Worm (Caenorhabditis elegans) whole organism, L1 larva: ENCODE results near the gene nlp-76.
A peak's percentile ranks its signal among the peaks of the same experiment; 100 is the strongest.

Source experiments
- C16A3.4 ChIP-seq: fragments of 150-350 bp; optimal IDR thresholded peaks from 2 replicates; lab custom pipeline; 2014; ENCODE audit warnings: missing biosample characterization, missing genetic modification characterization
- C34B4.2 ChIP-seq: sonication (generic microtip); optimal IDR thresholded peaks from 2 replicates; lab custom pipeline; 2017; ENCODE audit warnings: mild to moderate bottlenecking, missing genetic modification characterization, missing compliant biosample characterization
- alr-1 ChIP-seq: fragments of 200-800 bp; sonication (Bioruptor generic); optimal IDR thresholded peaks from 2 replicates; lab custom pipeline; 2018; ENCODE audit warnings: borderline replicate concordance, mild to moderate bottlenecking, missing genetic modification characterization, missing compliant biosample characterization
- ama-1 ChIP-seq: fragments of 150-350 bp; optimal IDR thresholded peaks from 2 replicates; lab custom pipeline; 2014
- ceh-63 ChIP-seq: fragments of 200-800 bp; sonication (Bioruptor generic); optimal IDR thresholded peaks from 2 replicates; lab custom pipeline; 2018; ENCODE audit warnings: mild to moderate bottlenecking, missing genetic modification characterization, missing compliant biosample characterization
- ceh-8 ChIP-seq: fragments of 200-800 bp; sonication (Bioruptor generic); optimal IDR thresholded peaks from 2 replicates; lab custom pipeline; 2018; ENCODE audit warnings: mild to moderate bottlenecking, missing genetic modification characterization, moderate library complexity, missing compliant biosample characterization
- ceh-90 ChIP-seq: sonication (generic microtip); optimal IDR thresholded peaks from 2 replicates; lab custom pipeline; 2016; ENCODE audit warnings: missing genetic modification characterization, missing compliant biosample characterization
- ces-1 ChIP-seq: fragments of 150-350 bp; optimal IDR thresholded peaks from 2 replicates; lab custom pipeline; 2014; ENCODE audit warnings: missing biosample characterization, missing genetic modification reagents, missing genetic modification characterization
- dpl-1 ChIP-seq, 3 experiments: fragments of 150-350 bp in 2 of 3; sonication (generic microtip) in 1 of 3; optimal IDR thresholded peaks; 2 replicates each; lab custom pipeline; 2014 to 2017; ENCODE audit warnings: missing biosample characterization in 3 of 3, missing genetic modification characterization in 3 of 3, missing genetic modification reagents in 3 of 3
- dsc-1 ChIP-seq: sonication (generic microtip); optimal IDR thresholded peaks from 2 replicates; lab custom pipeline; 2016; ENCODE audit warnings: mild to moderate bottlenecking, missing genetic modification characterization, missing compliant biosample characterization
- elt-2 ChIP-seq: sonication (generic microtip); optimal IDR thresholded peaks from 2 replicates; lab custom pipeline; 2016; ENCODE audit warnings: missing genetic modification characterization, mild to moderate bottlenecking, inconsistent platforms, missing compliant biosample characterization, missing genetic modification reagents
- elt-3 ChIP-seq, 6 experiments: fragments of 150-350 bp in 1 of 6; sonication (generic microtip); optimal IDR thresholded peaks; 2 replicates each; lab custom pipeline; 2017 to 2018; ENCODE audit warnings: missing biosample characterization in 6 of 6, missing genetic modification characterization in 6 of 6, inconsistent platforms in 1 of 6
- ets-5 ChIP-seq: fragments of 200-800 bp; sonication (Bioruptor generic); IDR thresholded peaks from 2 replicates; pipeline ENCODE4 v1.3.6; 2022; ENCODE audit warnings: missing genetic modification characterization, missing compliant biosample characterization
- fkh-10 ChIP-seq: sonication (generic microtip); optimal IDR thresholded peaks from 2 replicates; lab custom pipeline; 2017; ENCODE audit warnings: missing biosample characterization, missing genetic modification reagents, missing genetic modification characterization
- fkh-4 ChIP-seq: sonication (generic microtip); optimal IDR thresholded peaks from 2 replicates; lab custom pipeline; 2016; ENCODE audit warnings: missing compliant biosample characterization, missing genetic modification characterization, borderline replicate concordance
- fkh-8 ChIP-seq: sonication (generic microtip); optimal IDR thresholded peaks from 2 replicates; lab custom pipeline; 2016; ENCODE audit warnings: mild to moderate bottlenecking, missing genetic modification characterization, missing compliant biosample characterization
- grh-1 ChIP-seq: fragments of 200-800 bp; sonication (Bioruptor generic); IDR thresholded peaks from 2 replicates; pipeline ENCODE4 v1.3.6; 2022; ENCODE audit warnings: missing genetic modification reagents, missing genetic modification characterization, missing compliant biosample characterization
- hpl-2 ChIP-seq: fragments of 150-350 bp; optimal IDR thresholded peaks from 2 replicates; lab custom pipeline; 2014; ENCODE audit warnings: missing biosample characterization, missing genetic modification reagents, missing genetic modification characterization
- irx-1 ChIP-seq: sonication (generic microtip); optimal IDR thresholded peaks from 2 replicates; lab custom pipeline; 2016; ENCODE audit warnings: missing genetic modification characterization, missing compliant biosample characterization
- isw-1 ChIP-seq: fragments of 200-800 bp; sonication (Bioruptor generic); IDR thresholded peaks from 2 replicates; pipeline ENCODE4 v1.3.6; 2022; ENCODE audit warnings: missing genetic modification characterization, missing compliant biosample characterization
- jun-1 ChIP-seq: fragments of 150-350 bp; optimal IDR thresholded peaks from 2 replicates; lab custom pipeline; 2014; ENCODE audit warnings: missing biosample characterization, missing genetic modification reagents, missing genetic modification characterization
- lin-14 ChIP-seq: fragments of 200-800 bp; sonication (Bioruptor generic); optimal IDR thresholded peaks from 2 replicates; lab custom pipeline; 2018; ENCODE audit warnings: mild to moderate bottlenecking, missing genetic modification characterization, moderate library complexity, missing compliant biosample characterization
- lin-35 ChIP-seq, 2 experiments: fragments of 150-350 bp; optimal IDR thresholded peaks; 2 replicates each; lab custom pipeline; 2014; ENCODE audit warnings: missing biosample characterization in 2 of 2, missing genetic modification characterization in 2 of 2, missing genetic modification reagents in 2 of 2
- lir-3 ChIP-seq: sonication (generic microtip); optimal IDR thresholded peaks from 2 replicates; lab custom pipeline; 2016; ENCODE audit warnings: mild to moderate bottlenecking, missing genetic modification characterization, moderate library complexity, missing compliant biosample characterization; ENCODE audit not compliant: poor library complexity
- mab-9 ChIP-seq: fragments of 200-800 bp; sonication (Bioruptor generic); IDR thresholded peaks from 2 replicates; pipeline ENCODE4 v1.3.6; 2022; ENCODE audit warnings: missing genetic modification reagents, missing genetic modification characterization, missing compliant biosample characterization
- mdl-1 ChIP-seq, 2 experiments: fragments of 150-350 bp; optimal IDR thresholded peaks; 2 replicates each; lab custom pipeline; 2014 to 2017; ENCODE audit warnings: missing biosample characterization in 2 of 2, missing genetic modification characterization in 2 of 2, inconsistent platforms in 1 of 2
- mep-1 ChIP-seq: fragments of 150-350 bp; optimal IDR thresholded peaks from 2 replicates; lab custom pipeline; 2014; ENCODE audit warnings: missing biosample characterization, missing genetic modification characterization
- nhr-20 ChIP-seq: sonication (generic microtip); optimal IDR thresholded peaks from 2 replicates; lab custom pipeline; 2016; ENCODE audit warnings: mild to moderate bottlenecking, missing genetic modification characterization, missing compliant biosample characterization
- nhr-28 ChIP-seq: fragments of 150-350 bp; optimal IDR thresholded peaks from 2 replicates; lab custom pipeline; 2014; ENCODE audit warnings: missing biosample characterization, missing genetic modification characterization
- nhr-76 ChIP-seq: sonication (generic microtip); optimal IDR thresholded peaks from 2 replicates; lab custom pipeline; 2017; ENCODE audit warnings: missing biosample characterization, missing genetic modification characterization
- nhr-84 ChIP-seq: sonication (generic microtip); optimal IDR thresholded peaks from 2 replicates; lab custom pipeline; 2017; ENCODE audit warnings: missing biosample characterization, missing genetic modification characterization
- nhr-90 ChIP-seq: sonication (generic microtip); optimal IDR thresholded peaks from 2 replicates; lab custom pipeline; 2016; ENCODE audit warnings: mild to moderate bottlenecking, missing genetic modification characterization, missing compliant biosample characterization; ENCODE audit not compliant: poor library complexity
- pax-3 ChIP-seq: fragments of 200-800 bp; sonication (Bioruptor generic); optimal IDR thresholded peaks from 2 replicates; lab custom pipeline; 2018; ENCODE audit warnings: mild to moderate bottlenecking, missing genetic modification characterization, moderate library complexity, missing compliant biosample characterization
- pqm-1 ChIP-seq: sonication (generic microtip); optimal IDR thresholded peaks from 3 replicates; lab custom pipeline; 2017; ENCODE audit warnings: missing biosample characterization, missing genetic modification characterization
- snpc-4 ChIP-seq: fragments of 150-350 bp; optimal IDR thresholded peaks from 2 replicates; lab custom pipeline; 2014; ENCODE audit warnings: missing biosample characterization, missing genetic modification characterization
- snu-23 ChIP-seq: sonication (generic microtip); optimal IDR thresholded peaks from 2 replicates; lab custom pipeline; 2016; ENCODE audit warnings: missing genetic modification characterization, missing compliant biosample characterization
- sup-37 ChIP-seq: fragments of 200-800 bp; sonication (Bioruptor generic); optimal IDR thresholded peaks from 2 replicates; lab custom pipeline; 2018; ENCODE audit warnings: mild to moderate bottlenecking, missing genetic modification characterization, missing compliant biosample characterization
- swsn-7 ChIP-seq: sonication (generic microtip); optimal IDR thresholded peaks from 2 replicates; lab custom pipeline; 2016; ENCODE audit warnings: missing genetic modification characterization, missing compliant biosample characterization
- tbx-2 ChIP-seq: sonication (generic microtip); optimal IDR thresholded peaks from 2 replicates; lab custom pipeline; 2016; ENCODE audit warnings: missing genetic modification characterization, missing compliant biosample characterization
- tlp-1 ChIP-seq: fragments of 150-350 bp; optimal IDR thresholded peaks from 2 replicates; lab custom pipeline; 2014; ENCODE audit warnings: missing biosample characterization, missing genetic modification characterization
- unc-62 ChIP-seq: fragments of 150-350 bp; optimal IDR thresholded peaks from 2 replicates; lab custom pipeline; 2014; ENCODE audit warnings: missing biosample characterization, missing genetic modification reagents, missing genetic modification characterization
- unc-98 ChIP-seq: fragments of 200-800 bp; sonication (Bioruptor generic); IDR thresholded peaks from 2 replicates; pipeline ENCODE4 v1.3.6; 2022; ENCODE audit warnings: missing genetic modification characterization, missing compliant biosample characterization
- xbp-1 ChIP-seq: sonication (generic microtip); optimal IDR thresholded peaks from 2 replicates; lab custom pipeline; 2016; ENCODE audit warnings: missing genetic modification characterization, missing compliant biosample characterization
- zag-1 ChIP-seq: fragments of 150-350 bp; optimal IDR thresholded peaks from 2 replicates; lab custom pipeline; 2014; ENCODE audit warnings: missing biosample characterization, missing genetic modification characterization
- ztf-11 ChIP-seq, 2 experiments: sonication (generic microtip); optimal IDR thresholded peaks; 2 replicates each; lab custom pipeline; 2016 to 2017; ENCODE audit warnings: missing genetic modification characterization in 2 of 2, missing biosample characterization in 1 of 2, missing compliant biosample characterization in 1 of 2

Gene nlp-76

ce11 chrX:12664987-12665451, 1.3 kb upstream of the nlp-76 start (continued):
- TF ChIP-seq dpl-1 (GFP tag; optimal IDR thresholded peaks at IDR 0.05; lab: Kevin White, UChicago) (peak in 2 of 3 experiments; percentile 20 to 32), ets-5 (GFP tag; lab: Robert Waterston, UW) (no peak), dsc-1 (tag; lab: Kevin White, UChicago) (peak; percentile 76), nhr-76 (tag; lab: Kevin White, UChicago) (no peak), lir-3 (tag; lab: Kevin White, UChicago) (peak; percentile 68), zag-1 (tag; lab: Kevin White, UChicago) (no peak), sup-37 (GFP tag; lab: Kevin White, UChicago) (no peak), tbx-2 (tag; lab: Kevin White, UChicago) (peak; percentile 67), fkh-10 (GFP tag; lab: Kevin White, UChicago) (peak; percentile 53), swsn-7 (tag; lab: Kevin White, UChicago) (peak; percentile 79), nhr-20 (peak; percentile 75), pax-3 (tag; lab: Kevin White, UChicago) (no peak)

- TF ChIP-seq ceh-90 (tag; lab: Kevin White, UChicago) (no peak), snu-23 (GFP tag; lab: Kevin White, UChicago) (no peak), fkh-4 (no peak), ztf-11 (tag; optimal IDR thresholded peaks at IDR 0.05; lab: Kevin White, UChicago) (no peak), xbp-1 (tag; lab: Kevin White, UChicago) (no peak), ama-1 (no peak), isw-1 (GFP tag; lab: Robert Waterston, UW) (no peak), grh-1 (GFP tag; lab: Robert Waterston, UW) (no peak), nhr-84 (no peak), elt-3 (tag; optimal IDR thresholded peaks at IDR 0.05; lab: Kevin White, UChicago) (no peak), mab-9 (no peak), mdl-1 (tag; optimal IDR thresholded peaks at IDR 0.05; lab: Kevin White, UChicago) (no peak), fkh-8 (tag; lab: Kevin White, UChicago) (no peak), hpl-2 (GFP tag; lab: Kevin White, UChicago) (no peak), C34B4.2 (tag; lab: Kevin White, UChicago) (no peak), unc-62 (no peak), ces-1 (GFP tag; lab: Kevin White, UChicago) (no peak), tlp-1 (tag; lab: Kevin White, UChicago) (no peak), nhr-20 (no peak)
- TF ChIP-seq, all 84 proteins: peak for 0
Observed at ce11 chrX:12664443-12664842, 740 bp upstream of the nlp-76 start.

- TF ChIP-seq nhr-90 (peak; percentile 10), snpc-4 (tag; lab: Kevin White, UChicago) (no peak), C16A3.4 (tag; lab: Kevin White, UChicago) (peak; percentile 25), sup-37 (GFP tag; lab: Kevin White, UChicago) (no peak), ets-5 (GFP tag; lab: Robert Waterston, UW) (no peak), lin-35 (GFP tag; optimal IDR thresholded peaks at IDR 0.05; lab: Kevin White, UChicago) (no peak)
Observed at ce11 chrX:12663114-12663513, 589 bp downstream of the nlp-76 start.

ce11 chrX:12661091-12661526, 2.6 kb downstream of the nlp-76 start:
- TF ChIP-seq unc-98 (GFP tag; lab: Robert Waterston, UW), result no peak
- TF ChIP-seq lin-14, result peak; percentile 52
- no peak for TF ChIP-seq nhr-28
- TF ChIP-seq xbp-1 (tag; lab: Kevin White, UChicago), result peak; percentile 26
- TF ChIP-seq ceh-8, result no peak
- no peak for TF ChIP-seq irx-1 (tag; lab: Kevin White, UChicago)
- TF ChIP-seq mep-1, result peak; percentile 48
- TF ChIP-seq pqm-1 (tag; lab: Kevin White, UChicago), result no peak
- no peak for TF ChIP-seq nhr-76 (tag; lab: Kevin White, UChicago)
- no peak for TF ChIP-seq snpc-4 (tag; lab: Kevin White, UChicago)
- no peak for TF ChIP-seq hpl-2 (GFP tag; lab: Kevin White, UChicago)
- no peak for TF ChIP-seq ets-5 (GFP tag; lab: Robert Waterston, UW)
- no peak for TF ChIP-seq ceh-63 (GFP tag; lab: Kevin White, UChicago)
- TF ChIP-seq dpl-1 (GFP tag; optimal IDR thresholded peaks at IDR 0.05; lab: Kevin White, UChicago), result no peak
- no peak for TF ChIP-seq jun-1 (tag; lab: Kevin White, UChicago)
- TF ChIP-seq dsc-1 (tag; lab: Kevin White, UChicago), result peak; percentile 47
- TF ChIP-seq nhr-84, result no peak
- TF ChIP-seq elt-2 (tag; lab: Kevin White, UChicago), result peak; percentile 36
- TF ChIP-seq zag-1 (tag; lab: Kevin White, UChicago), result no peak
- TF ChIP-seq nhr-20, result peak; percentile 75
- peak; percentile 69 for TF ChIP-seq snu-23 (GFP tag; lab: Kevin White, UChicago)
- no peak for TF ChIP-seq ceh-90 (tag; lab: Kevin White, UChicago)
- TF ChIP-seq alr-1 (tag; lab: Kevin White, UChicago), result no peak
- no peak for TF ChIP-seq isw-1 (GFP tag; lab: Robert Waterston, UW)
- TF ChIP-seq grh-1 (GFP tag; lab: Robert Waterston, UW), result no peak
- TF ChIP-seq mdl-1 (tag; optimal IDR thresholded peaks at IDR 0.05; lab: Kevin White, UChicago), result peak in 1 of 2 experiments; percentile 80
